Worm (Caenorhabditis elegans) whole organism, young adult: Measurements from ENCODE around the gene str-217.

Experiments used
- B0261.1 ChIP-seq: sonication (generic microtip); optimal IDR thresholded peaks from 2 replicates; lab custom pipeline; 2016; ENCODE audit warnings: mild to moderate bottlenecking, missing genetic modification characterization, moderate library complexity, missing compliant biosample characterization
- C06A6.2 ChIP-seq: fragments of 200-800 bp; sonication (Bioruptor generic); conservative IDR thresholded peaks from 2 replicates; pipeline ENCODE4 v1.3.6; 2022; ENCODE audit warnings: missing genetic modification characterization, missing compliant biosample characterization
- F23B12.7 ChIP-seq: sonication (generic microtip); optimal IDR thresholded peaks from 2 replicates; lab custom pipeline; 2017; ENCODE audit warnings: missing genetic modification characterization, mild to moderate bottlenecking, missing compliant biosample characterization, antibody characterized with exemption, moderate library complexity; ENCODE audit not compliant: insufficient read depth
- F33H1.4 ChIP-seq: fragments of 200-800 bp; sonication (Bioruptor generic); IDR thresholded peaks from 2 replicates; pipeline ENCODE4 v1.3.6; 2022; ENCODE audit warnings: missing genetic modification reagents, missing genetic modification characterization, missing compliant biosample characterization
- F39B2.1 ChIP-seq: fragments of 200-800 bp; sonication (Bioruptor generic); IDR thresholded peaks from 2 replicates; pipeline ENCODE4 v1.3.6; 2022; ENCODE audit warnings: missing genetic modification reagents, missing genetic modification characterization, missing compliant biosample characterization
- F52B5.7 ChIP-seq: sonication (generic microtip); optimal IDR thresholded peaks from 2 replicates; lab custom pipeline; 2016; ENCODE audit warnings: mild to moderate bottlenecking, missing genetic modification characterization, missing compliant biosample characterization
- F55B11.4 ChIP-seq: sonication (generic microtip); optimal IDR thresholded peaks from 2 replicates; lab custom pipeline; 2016; ENCODE audit warnings: missing compliant biosample characterization, missing genetic modification characterization, borderline replicate concordance; ENCODE audit not compliant: insufficient read depth
- K11D2.4 ChIP-seq: fragments of 200-800 bp; sonication (Bioruptor generic); IDR thresholded peaks from 2 replicates; pipeline ENCODE4 v1.3.6; 2022; ENCODE audit warnings: missing genetic modification reagents, missing genetic modification characterization, missing compliant biosample characterization
- K12H6.12 ChIP-seq: fragments of 200-800 bp; sonication (Bioruptor generic); optimal IDR thresholded peaks from 2 replicates; lab custom pipeline; 2018; ENCODE audit warnings: mild to moderate bottlenecking, missing genetic modification characterization, missing compliant biosample characterization
- T26A5.8 ChIP-seq: sonication (generic microtip); optimal IDR thresholded peaks from 2 replicates; lab custom pipeline; 2016; ENCODE audit warnings: missing genetic modification characterization, missing compliant biosample characterization
- Y53F4B.3 ChIP-seq: fragments of 200-800 bp; sonication (Bioruptor generic); IDR thresholded peaks from 2 replicates; pipeline ENCODE4 v1.3.6; 2022; ENCODE audit warnings: missing genetic modification reagents, missing genetic modification characterization, missing compliant biosample characterization
- ZK185.1 ChIP-seq: sonication (generic microtip); optimal IDR thresholded peaks from 2 replicates; lab custom pipeline; 2016; ENCODE audit warnings: mild to moderate bottlenecking, missing genetic modification characterization, missing compliant biosample characterization; ENCODE audit not compliant: poor library complexity, severe bottlenecking
- akir-1 ChIP-seq: fragments of 200-800 bp; sonication (Bioruptor generic); optimal IDR thresholded peaks from 2 replicates; lab custom pipeline; 2018; ENCODE audit warnings: mild to moderate bottlenecking, missing genetic modification characterization, moderate library complexity, missing compliant biosample characterization
- attf-6 ChIP-seq: fragments of 200-800 bp; sonication (Bioruptor generic); IDR thresholded peaks from 2 replicates; pipeline ENCODE4 v1.3.6; 2022; ENCODE audit warnings: missing genetic modification reagents, missing genetic modification characterization, missing compliant biosample characterization
- ccch-3 ChIP-seq: fragments of 200-800 bp; sonication (Bioruptor generic); optimal IDR thresholded peaks from 2 replicates; lab custom pipeline; 2018; ENCODE audit warnings: mild to moderate bottlenecking, missing genetic modification characterization, missing compliant biosample characterization
- cebp-1 ChIP-seq, 2 experiments: fragments of 200-800 bp in 1 of 2; sonication (Bioruptor generic) in 1 of 2; sonication (generic microtip) in 1 of 2; IDR thresholded peaks in 1 of 2; optimal IDR thresholded peaks in 1 of 2; 2 replicates each; pipeline versions ENCODE4 v1.3.6 to Lab custom; 2017 to 2022; ENCODE audit warnings: missing compliant biosample characterization in 2 of 2, missing genetic modification characterization in 2 of 2, mild to moderate bottlenecking in 1 of 2, missing genetic modification reagents in 1 of 2, moderate library complexity in 1 of 2
- ceh-100 ChIP-seq: fragments of 200-800 bp; sonication (Bioruptor generic); IDR thresholded peaks from 2 replicates; pipeline ENCODE4 v1.3.6; 2022; ENCODE audit warnings: missing genetic modification reagents, missing genetic modification characterization, missing compliant biosample characterization
- ceh-27 ChIP-seq: fragments of 200-800 bp; sonication (Bioruptor generic); optimal IDR thresholded peaks from 2 replicates; lab custom pipeline; 2018; ENCODE audit warnings: mild to moderate bottlenecking, missing genetic modification characterization, moderate library complexity, missing compliant biosample characterization
- ceh-91 ChIP-seq: fragments of 200-800 bp; sonication (Bioruptor generic); IDR thresholded peaks from 2 replicates; pipeline ENCODE4 v1.3.6; 2022; ENCODE audit warnings: missing genetic modification reagents, missing genetic modification characterization, missing compliant biosample characterization
- die-1 ChIP-seq: sonication (generic microtip); optimal IDR thresholded peaks from 2 replicates; lab custom pipeline; 2016; ENCODE audit warnings: missing genotype, mild to moderate bottlenecking, missing genetic modification characterization, missing compliant biosample characterization
- efl-1 ChIP-seq: fragments of 150-350 bp; optimal IDR thresholded peaks from 2 replicates; lab custom pipeline; 2014; ENCODE audit warnings: missing biosample characterization, missing genetic modification reagents, missing genetic modification characterization
- egl-18 ChIP-seq: fragments of 200-800 bp; sonication (Bioruptor generic); IDR thresholded peaks from 2 replicates; pipeline ENCODE4 v1.3.6; 2022; ENCODE audit warnings: missing genetic modification reagents, missing genetic modification characterization, missing compliant biosample characterization
- egrh-3 ChIP-seq: fragments of 200-800 bp; sonication (Bioruptor generic); IDR thresholded peaks from 2 replicates; pipeline ENCODE4 v1.3.6; 2022; ENCODE audit warnings: missing genetic modification reagents, missing genetic modification characterization, missing compliant biosample characterization
- ekl-4 ChIP-seq: fragments of 200-800 bp; sonication (Bioruptor generic); IDR thresholded peaks from 2 replicates; pipeline ENCODE4 v1.3.6; 2022; ENCODE audit warnings: missing genetic modification reagents, missing genetic modification characterization, missing compliant biosample characterization
- hmg-1.2 ChIP-seq: fragments of 200-800 bp; sonication (Bioruptor generic); IDR thresholded peaks from 2 replicates; pipeline ENCODE4 v1.3.6; 2022; ENCODE audit warnings: missing genetic modification reagents, missing genetic modification characterization, missing compliant biosample characterization
- hsf-1 ChIP-seq: fragments of 200-800 bp; sonication (Bioruptor generic); IDR thresholded peaks from 2 replicates; pipeline ENCODE4 v1.3.6; 2022; ENCODE audit warnings: missing genetic modification reagents, missing genetic modification characterization, missing compliant biosample characterization
- lag-1 ChIP-seq: fragments of 200-800 bp; sonication (Bioruptor generic); IDR thresholded peaks from 2 replicates; pipeline ENCODE4 v1.3.6; 2022; ENCODE audit warnings: missing genetic modification reagents, missing genetic modification characterization, missing compliant biosample characterization
- let-607 ChIP-seq, 2 experiments: fragments of 200-800 bp in 1 of 2; sonication (Bioruptor generic) in 1 of 2; sonication (generic microtip) in 1 of 2; optimal IDR thresholded peaks; 2 replicates each; lab custom pipeline; 2016 to 2018; ENCODE audit warnings: mild to moderate bottlenecking in 2 of 2, missing compliant biosample characterization in 2 of 2, missing genetic modification characterization in 2 of 2, moderate library complexity in 2 of 2, missing genotype in 1 of 2
- lin-26 ChIP-seq: fragments of 200-800 bp; sonication (Bioruptor generic); IDR thresholded peaks from 2 replicates; pipeline ENCODE4 v1.3.6; 2022; ENCODE audit warnings: missing genetic modification reagents, missing genetic modification characterization, missing compliant biosample characterization
- madf-6 ChIP-seq: fragments of 200-800 bp; sonication (Bioruptor generic); IDR thresholded peaks from 2 replicates; pipeline ENCODE4 v1.3.6; 2022; ENCODE audit warnings: missing genetic modification reagents, missing genetic modification characterization, missing compliant biosample characterization
- mcd-1 ChIP-seq: fragments of 200-800 bp; sonication (Bioruptor generic); IDR thresholded peaks from 2 replicates; pipeline ENCODE4 v1.3.6; 2022; ENCODE audit warnings: missing genetic modification reagents, missing genetic modification characterization, missing compliant biosample characterization
- mes-4 ChIP-seq: sonication (generic microtip); optimal IDR thresholded peaks from 2 replicates; lab custom pipeline; 2016; ENCODE audit warnings: missing genotype, missing genetic modification characterization, missing compliant biosample characterization
- nfya-1 ChIP-seq: sonication (generic microtip); optimal IDR thresholded peaks from 2 replicates; lab custom pipeline; 2017; ENCODE audit warnings: antibody characterized with exemption, missing compliant biosample characterization, missing genetic modification characterization, borderline replicate concordance; ENCODE audit not compliant: insufficient read depth
- nfyb-1 ChIP-seq: fragments of 200-800 bp; sonication (Bioruptor generic); IDR thresholded peaks from 2 replicates; pipeline ENCODE4 v1.3.6; 2022; ENCODE audit warnings: missing genetic modification reagents, missing genetic modification characterization, missing compliant biosample characterization
- sea-2 ChIP-seq: fragments of 200-800 bp; sonication (Bioruptor generic); IDR thresholded peaks from 2 replicates; pipeline ENCODE4 v1.3.6; 2022; ENCODE audit warnings: missing genetic modification characterization, missing compliant biosample characterization
- snpc-3.4 ChIP-seq: sonication (generic microtip); optimal IDR thresholded peaks from 2 replicates; lab custom pipeline; 2017; ENCODE audit warnings: missing genetic modification characterization, mild to moderate bottlenecking, missing compliant biosample characterization, antibody characterized with exemption, moderate library complexity, missing genotype, missing genetic modification reagents
- somi-1 ChIP-seq: fragments of 200-800 bp; sonication (Bioruptor generic); optimal IDR thresholded peaks from 2 replicates; lab custom pipeline; 2018; ENCODE audit warnings: mild to moderate bottlenecking, missing genetic modification characterization, missing compliant biosample characterization
- tbx-9 ChIP-seq: sonication (generic microtip); optimal IDR thresholded peaks from 2 replicates; lab custom pipeline; 2016; ENCODE audit warnings: borderline replicate concordance, missing genetic modification characterization, inconsistent platforms, missing compliant biosample characterization
- unc-130 ChIP-seq: sonication (generic microtip); optimal IDR thresholded peaks from 2 replicates; lab custom pipeline; 2016; ENCODE audit warnings: missing genetic modification reagents, missing genetic modification characterization, missing compliant biosample characterization
- ztf-25 ChIP-seq: fragments of 200-800 bp; sonication (Bioruptor generic); IDR thresholded peaks from 2 replicates; pipeline ENCODE4 v1.3.6; 2022; ENCODE audit warnings: missing genetic modification reagents, missing genetic modification characterization, missing compliant biosample characterization

The str-217 gene

DNA sequence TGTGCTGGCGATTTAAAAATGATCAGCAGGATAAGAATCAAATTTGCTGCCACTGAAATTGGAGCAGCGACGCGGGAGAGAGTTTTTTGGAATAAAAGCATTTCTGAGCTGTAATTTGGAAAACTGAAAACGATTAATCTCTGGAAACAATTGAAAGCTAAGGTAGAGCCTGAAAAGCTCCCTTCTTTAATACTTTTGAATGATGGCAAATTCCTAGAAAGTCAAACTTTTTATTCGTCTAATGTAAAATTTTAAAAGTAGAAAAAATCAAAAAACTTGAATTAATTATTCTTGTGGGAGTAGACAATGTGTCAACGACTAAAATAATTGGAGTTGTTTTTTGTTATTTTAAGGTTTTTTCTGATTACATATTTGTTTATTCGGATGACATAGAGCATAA is at the start of gene str-217:
Gene str-217, minus strand, starts transcription at position 101 of the 400 bp plus-strand sequence.
- TF ChIP-seq mes-4 (tag; lab: Kevin White, UChicago) (no peak), ZK185.1 (tag; lab: Kevin White, UChicago) (no peak), T26A5.8 (tag; lab: Kevin White, UChicago) (no peak), F55B11.4 (no peak), ceh-91 (GFP tag; lab: Robert Waterston, UW) (no peak), unc-130 (no peak), mcd-1 (GFP tag; lab: Robert Waterston, UW) (no peak), B0261.1 (tag; lab: Kevin White, UChicago) (no peak), K12H6.12 (no peak), sea-2 (GFP tag; lab: Robert Waterston, UW) (no peak), F33H1.4 (GFP tag; lab: Robert Waterston, UW) (no peak), ztf-25 (GFP tag; lab: Robert Waterston, UW) (no peak), F23B12.7 (no peak), F39B2.1 (no peak), madf-6 (GFP tag; lab: Robert Waterston, UW) (no peak), ccch-3 (no peak), F52B5.7 (tag; lab: Kevin White, UChicago) (no peak), K11D2.4 (no peak)

- TF ChIP-seq snpc-3.4 (tag; lab: Kevin White, UChicago) (no peak), nfyb-1 (GFP tag; lab: Robert Waterston, UW) (no peak), lin-26 (GFP tag; lab: Robert Waterston, UW) (no peak), ceh-100 (GFP tag; lab: Robert Waterston, UW) (no peak), ccch-3 (no peak), efl-1 (GFP tag; lab: Kevin White, UChicago) (no peak), akir-1 (GFP tag; lab: Kevin White, UChicago) (no peak), ceh-91 (GFP tag; lab: Robert Waterston, UW) (no peak), somi-1 (GFP tag; lab: Kevin White, UChicago) (no peak), F52B5.7 (tag; lab: Kevin White, UChicago) (no peak), ekl-4 (GFP tag; lab: Robert Waterston, UW) (no peak)
Measured at ce11 chrV:17044500-17044899, 44.4 kb upstream of the str-217 start, which contains the start of gene F28B1.2. Gene F28B1.2, plus strand, starts transcription at chrV:17044800.

DNA sequence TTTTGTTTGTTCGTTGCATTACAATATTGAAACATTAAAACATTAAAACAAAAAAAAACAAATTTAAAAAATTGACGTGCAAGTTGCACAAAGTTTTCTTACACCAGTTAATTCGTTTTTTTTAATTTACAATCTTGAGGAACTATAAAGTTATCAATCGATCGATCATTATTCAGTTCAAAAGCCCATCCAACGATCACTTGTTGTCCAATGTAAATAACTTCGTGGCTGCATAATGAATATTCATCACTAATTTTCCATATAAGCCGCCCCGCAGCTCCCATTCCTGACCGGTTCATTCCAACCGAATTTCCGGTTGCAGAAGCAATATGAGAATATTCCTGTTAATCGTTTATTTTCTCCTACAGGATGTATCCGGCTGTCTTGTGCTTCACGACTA is 42.2 kb upstream of the str-217 start, which contains the start of gene hpo-33:
Gene hpo-33, plus strand, starts transcription at position 301 of the 400 bp plus-strand sequence.
- TF ChIP-seq hsf-1 (GFP tag; lab: Robert Waterston, UW) (no peak), unc-130 (no peak), lag-1 (GFP tag; lab: Robert Waterston, UW) (no peak), cebp-1 (GFP tag; IDR thresholded peaks at IDR 0.05; lab: Robert Waterston, UW) (no peak), cebp-1 (tag; optimal IDR thresholded peaks at IDR 0.05; lab: Kevin White, UChicago) (no peak), C06A6.2 (no peak), let-607 (tag; optimal IDR thresholded peaks at IDR 0.05; lab: Kevin White, UChicago) (no peak), nfya-1 (tag; lab: Kevin White, UChicago) (no peak), tbx-9 (tag; lab: Kevin White, UChicago) (no peak), attf-6 (no peak), egrh-3 (GFP tag; lab: Robert Waterston, UW) (no peak), ekl-4 (GFP tag; lab: Robert Waterston, UW) (no peak), ceh-27 (GFP tag; lab: Kevin White, UChicago) (no peak), die-1 (tag; lab: Kevin White, UChicago) (no peak), egl-18 (GFP tag; lab: Robert Waterston, UW) (no peak), Y53F4B.3 (GFP tag; lab: Robert Waterston, UW) (no peak), hmg-1.2 (GFP tag; lab: Robert Waterston, UW) (no peak)
- TF ChIP-seq, all 124 proteins: peak for 0
